Fruit fly (Drosophila melanogaster) whole organism, pupa: Measurements from ENCODE around the gene Mlp84B.

Source experiments
- CG12605 ChIP-seq: fragments of 200-800 bp; sonication (Bioruptor generic); IDR thresholded peaks from 2 replicates; pipeline ENCODE4 v1.3.6; 2022; ENCODE audit warnings: missing biosample characterization, missing genetic modification characterization
- CG13204 ChIP-seq: fragments of 200-800 bp; sonication (Bioruptor generic); optimal IDR thresholded peaks from 2 replicates; lab custom pipeline; 2018; ENCODE audit warnings: missing biosample characterization, mild to moderate bottlenecking, missing genetic modification characterization, moderate library complexity
- CG17806 ChIP-seq: fragments of 200-800 bp; sonication (Bioruptor generic); optimal IDR thresholded peaks from 2 replicates; lab custom pipeline; 2018; ENCODE audit warnings: missing biosample characterization, mild to moderate bottlenecking, missing genetic modification characterization, moderate library complexity
- CG32121 ChIP-seq: fragments of 200-800 bp; sonication (Bioruptor generic); IDR thresholded peaks from 2 replicates; pipeline ENCODE4 v1.3.6; 2022; ENCODE audit warnings: missing biosample characterization, missing genetic modification characterization
- CG8301 ChIP-seq: fragments of 200-800 bp; sonication (Bioruptor generic); optimal IDR thresholded peaks from 2 replicates; lab custom pipeline; 2018; ENCODE audit warnings: missing biosample characterization, mild to moderate bottlenecking, missing genetic modification characterization
- EcR ChIP-seq: fragments of 200-800 bp; sonication (Bioruptor generic); optimal IDR thresholded peaks from 3 replicates; lab custom pipeline; 2019; ENCODE audit warnings: missing biosample characterization, missing genetic modification characterization, mild to moderate bottlenecking, moderate library complexity, missing genetic modification reagents
- Snoo ChIP-seq: fragments of 200-800 bp; sonication (Bioruptor generic); optimal IDR thresholded peaks from 3 replicates; lab custom pipeline; 2017; ENCODE audit warnings: missing biosample characterization, mild to moderate bottlenecking, missing genetic modification characterization, inconsistent platforms

- TF ChIP-seq CG17806 (tag; lab: Kevin White, UChicago), result no peak
- TF ChIP-seq EcR, result no peak
- peak; percentile 50 for TF ChIP-seq Snoo
- no peak for TF ChIP-seq CG13204 (GFP tag; lab: Kevin White, UChicago)
- peak; percentile 34; the same call in 1 of the 2 replicates for TF ChIP-seq CG32121 (GFP tag; lab: Robert Waterston, UW)
- no peak for TF ChIP-seq CG12605 (GFP tag; lab: Robert Waterston, UW)
- no peak for TF ChIP-seq CG8301 (tag; lab: Kevin White, UChicago)
Measured at dm6 chr3R:7144245-7144904, 26.8 kb upstream of the Mlp84B start, which contains the start of the genes CG14610 and CG2656.
